Worm (Caenorhabditis elegans) whole organism, young adult: ENCODE data around the gene rpm-1.

Source experiments
- B0019.2 ChIP-seq: fragments of 200-800 bp; sonication (Bioruptor generic); conservative IDR thresholded peaks from 2 replicates; pipeline ENCODE4 v1.3.6; 2022; ENCODE audit warnings: missing genetic modification reagents, missing genetic modification characterization, missing compliant biosample characterization
- B0336.3 ChIP-seq: fragments of 200-800 bp; sonication (Bioruptor generic); IDR thresholded peaks from 2 replicates; pipeline ENCODE4 v1.3.6; 2022; ENCODE audit warnings: missing genetic modification characterization, missing compliant biosample characterization
- C06A6.2 ChIP-seq: fragments of 200-800 bp; sonication (Bioruptor generic); conservative IDR thresholded peaks from 2 replicates; pipeline ENCODE4 v1.3.6; 2022; ENCODE audit warnings: missing genetic modification characterization, missing compliant biosample characterization
- F23B12.7 ChIP-seq: sonication (generic microtip); optimal IDR thresholded peaks from 2 replicates; lab custom pipeline; 2017; ENCODE audit warnings: missing genetic modification characterization, mild to moderate bottlenecking, missing compliant biosample characterization, antibody characterized with exemption, moderate library complexity; ENCODE audit not compliant: insufficient read depth
- F55B11.4 ChIP-seq: sonication (generic microtip); optimal IDR thresholded peaks from 2 replicates; lab custom pipeline; 2016; ENCODE audit warnings: missing compliant biosample characterization, missing genetic modification characterization, borderline replicate concordance; ENCODE audit not compliant: insufficient read depth
- F57A8.1 ChIP-seq: fragments of 200-800 bp; sonication (Bioruptor generic); optimal IDR thresholded peaks from 2 replicates; lab custom pipeline; 2018; ENCODE audit warnings: mild to moderate bottlenecking, missing genetic modification characterization, moderate library complexity, missing compliant biosample characterization
- F57C9.4 ChIP-seq: sonication (generic microtip); optimal IDR thresholded peaks from 2 replicates; lab custom pipeline; 2017; ENCODE audit warnings: mild to moderate bottlenecking, missing genetic modification characterization, missing compliant biosample characterization
- K11D2.4 ChIP-seq: fragments of 200-800 bp; sonication (Bioruptor generic); IDR thresholded peaks from 2 replicates; pipeline ENCODE4 v1.3.6; 2022; ENCODE audit warnings: missing genetic modification reagents, missing genetic modification characterization, missing compliant biosample characterization
- T07F8.4 ChIP-seq: sonication (generic microtip); optimal IDR thresholded peaks from 2 replicates; lab custom pipeline; 2016; ENCODE audit warnings: mild to moderate bottlenecking, missing genetic modification characterization, moderate library complexity, missing compliant biosample characterization
- aptf-2 ChIP-seq: fragments of 200-800 bp; sonication (Bioruptor generic); conservative IDR thresholded peaks from 2 replicates; pipeline ENCODE4 v1.3.6; 2022; ENCODE audit warnings: missing genetic modification reagents, missing genetic modification characterization, missing compliant biosample characterization
- aptf-3 ChIP-seq: fragments of 200-800 bp; sonication (Bioruptor generic); IDR thresholded peaks from 2 replicates; pipeline ENCODE4 v1.3.6; 2022; ENCODE audit warnings: missing genetic modification characterization, missing compliant biosample characterization
- attf-6 ChIP-seq: fragments of 200-800 bp; sonication (Bioruptor generic); IDR thresholded peaks from 2 replicates; pipeline ENCODE4 v1.3.6; 2022; ENCODE audit warnings: missing genetic modification reagents, missing genetic modification characterization, missing compliant biosample characterization
- ccch-3 ChIP-seq: fragments of 200-800 bp; sonication (Bioruptor generic); optimal IDR thresholded peaks from 2 replicates; lab custom pipeline; 2018; ENCODE audit warnings: mild to moderate bottlenecking, missing genetic modification characterization, missing compliant biosample characterization
- cebp-1 ChIP-seq, 2 experiments: fragments of 200-800 bp in 1 of 2; sonication (Bioruptor generic) in 1 of 2; sonication (generic microtip) in 1 of 2; IDR thresholded peaks in 1 of 2; optimal IDR thresholded peaks in 1 of 2; 2 replicates each; pipeline versions ENCODE4 v1.3.6 to Lab custom; 2017 to 2022; ENCODE audit warnings: missing compliant biosample characterization in 2 of 2, missing genetic modification characterization in 2 of 2, mild to moderate bottlenecking in 1 of 2, missing genetic modification reagents in 1 of 2, moderate library complexity in 1 of 2
- ceh-40 ChIP-seq: fragments of 200-800 bp; sonication (Bioruptor generic); IDR thresholded peaks from 2 replicates; pipeline ENCODE4 v1.3.6; 2022; ENCODE audit warnings: missing genetic modification characterization, missing compliant biosample characterization
- ceh-79 ChIP-seq: sonication (generic microtip); optimal IDR thresholded peaks from 2 replicates; lab custom pipeline; 2017; ENCODE audit warnings: mild to moderate bottlenecking, missing genetic modification characterization, missing compliant biosample characterization
- ets-4 ChIP-seq: fragments of 200-800 bp; sonication (Bioruptor generic); optimal IDR thresholded peaks from 2 replicates; lab custom pipeline; 2018; ENCODE audit warnings: mild to moderate bottlenecking, missing genetic modification characterization, missing compliant biosample characterization
- hmg-1.2 ChIP-seq: fragments of 200-800 bp; sonication (Bioruptor generic); IDR thresholded peaks from 2 replicates; pipeline ENCODE4 v1.3.6; 2022; ENCODE audit warnings: missing genetic modification reagents, missing genetic modification characterization, missing compliant biosample characterization
- hmg-20 ChIP-seq: fragments of 200-800 bp; sonication (Bioruptor generic); IDR thresholded peaks from 2 replicates; pipeline ENCODE4 v1.3.6; 2022; ENCODE audit warnings: missing genetic modification reagents, missing genetic modification characterization, missing compliant biosample characterization
- let-526 ChIP-seq: fragments of 200-800 bp; sonication (Bioruptor generic); IDR thresholded peaks from 2 replicates; pipeline ENCODE4 v1.3.6; 2022; ENCODE audit warnings: missing genetic modification reagents, missing genetic modification characterization, missing compliant biosample characterization
- let-607 ChIP-seq, 2 experiments: fragments of 200-800 bp in 1 of 2; sonication (Bioruptor generic) in 1 of 2; sonication (generic microtip) in 1 of 2; optimal IDR thresholded peaks; 2 replicates each; lab custom pipeline; 2016 to 2018; ENCODE audit warnings: mild to moderate bottlenecking in 2 of 2, missing compliant biosample characterization in 2 of 2, missing genetic modification characterization in 2 of 2, moderate library complexity in 2 of 2, missing genotype in 1 of 2
- madf-8 ChIP-seq: fragments of 200-800 bp; sonication (Bioruptor generic); conservative IDR thresholded peaks from 2 replicates; pipeline ENCODE4 v1.3.6; 2022; ENCODE audit warnings: missing genetic modification reagents, missing genetic modification characterization, missing compliant biosample characterization
- mcd-1 ChIP-seq: fragments of 200-800 bp; sonication (Bioruptor generic); IDR thresholded peaks from 2 replicates; pipeline ENCODE4 v1.3.6; 2022; ENCODE audit warnings: missing genetic modification reagents, missing genetic modification characterization, missing compliant biosample characterization
- mes-4 ChIP-seq: sonication (generic microtip); optimal IDR thresholded peaks from 2 replicates; lab custom pipeline; 2016; ENCODE audit warnings: missing genotype, missing genetic modification characterization, missing compliant biosample characterization
- nhr-179 ChIP-seq: sonication (generic microtip); optimal IDR thresholded peaks from 2 replicates; lab custom pipeline; 2016; ENCODE audit warnings: mild to moderate bottlenecking, missing genetic modification characterization, missing compliant biosample characterization
- nhr-80 ChIP-seq: sonication (generic microtip); optimal IDR thresholded peaks from 2 replicates; lab custom pipeline; 2016; ENCODE audit warnings: missing genetic modification characterization, missing compliant biosample characterization
- nhr-90 ChIP-seq: sonication (generic microtip); optimal IDR thresholded peaks from 2 replicates; lab custom pipeline; 2016; ENCODE audit warnings: missing genotype, mild to moderate bottlenecking, missing genetic modification characterization, missing compliant biosample characterization
- rcor-1 ChIP-seq: fragments of 200-800 bp; sonication (Bioruptor generic); IDR thresholded peaks from 2 replicates; pipeline ENCODE4 v1.3.6; 2022; ENCODE audit warnings: missing genetic modification reagents, missing genetic modification characterization, missing compliant biosample characterization
- rec-8 ChIP-seq, 2 experiments: sonication (generic microtip); optimal IDR thresholded peaks; 2 replicates each; lab custom pipeline; 2016; ENCODE audit warnings: mild to moderate bottlenecking in 2 of 2, missing genetic modification characterization in 2 of 2, missing genetic modification reagents in 2 of 2, missing genotype in 2 of 2, missing biosample characterization in 1 of 2, missing compliant biosample characterization in 1 of 2, moderate library complexity in 1 of 2
- rpc-1 ChIP-seq, 2 experiments: fragments of 150-350 bp in 1 of 2; sonication (generic microtip) in 1 of 2; optimal IDR thresholded peaks; 2 replicates each; lab custom pipeline; 2014 to 2018; ENCODE audit warnings: missing biosample characterization in 1 of 2, missing genetic modification characterization in 1 of 2, missing genetic modification reagents in 1 of 2, missing genotype in 1 of 2
- sdz-38 ChIP-seq: sonication (generic microtip); optimal IDR thresholded peaks from 2 replicates; lab custom pipeline; 2016; ENCODE audit warnings: missing genotype, missing genetic modification characterization, missing compliant biosample characterization
- somi-1 ChIP-seq: fragments of 200-800 bp; sonication (Bioruptor generic); optimal IDR thresholded peaks from 2 replicates; lab custom pipeline; 2018; ENCODE audit warnings: mild to moderate bottlenecking, missing genetic modification characterization, missing compliant biosample characterization
- sptf-2 ChIP-seq: fragments of 200-800 bp; sonication (Bioruptor generic); optimal IDR thresholded peaks from 2 replicates; lab custom pipeline; 2018; ENCODE audit warnings: mild to moderate bottlenecking, missing genetic modification characterization, missing compliant biosample characterization
- xnd-1 ChIP-seq: sonication (generic microtip); optimal IDR thresholded peaks from 2 replicates; lab custom pipeline; 2016; ENCODE audit warnings: missing genotype, missing genetic modification reagents, missing genetic modification characterization, missing compliant biosample characterization
- zim-3 ChIP-seq: sonication (generic microtip); optimal IDR thresholded peaks from 2 replicates; lab custom pipeline; 2017; ENCODE audit warnings: mild to moderate bottlenecking, missing genetic modification characterization, moderate library complexity, missing compliant biosample characterization

Gene rpm-1

DNA sequence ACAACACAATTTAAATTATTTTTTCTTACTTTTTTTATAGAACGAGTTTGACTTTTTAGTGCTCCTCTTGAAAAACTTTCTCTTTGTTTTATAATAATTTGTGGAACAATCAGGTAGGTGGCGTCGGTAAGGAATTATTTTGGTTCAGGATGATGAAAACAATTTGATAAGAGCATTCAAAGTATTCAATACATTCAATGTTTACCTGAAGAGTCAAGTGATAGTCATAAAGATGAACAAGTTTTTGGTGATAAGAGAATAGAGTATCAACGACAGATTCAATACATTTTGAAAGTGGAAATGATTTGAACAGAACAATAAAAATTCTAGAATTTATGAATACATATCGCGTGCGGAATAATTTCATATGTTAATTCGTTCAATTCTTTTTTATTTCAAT lies 52.3 kb downstream of the rpm-1 start:
- TF ChIP-seq nhr-80 (tag; lab: Kevin White, UChicago) (peak; percentile 15), mcd-1 (GFP tag; lab: Robert Waterston, UW) (no peak)
- TF ChIP-seq, all 124 proteins: peak for 1

DNA sequence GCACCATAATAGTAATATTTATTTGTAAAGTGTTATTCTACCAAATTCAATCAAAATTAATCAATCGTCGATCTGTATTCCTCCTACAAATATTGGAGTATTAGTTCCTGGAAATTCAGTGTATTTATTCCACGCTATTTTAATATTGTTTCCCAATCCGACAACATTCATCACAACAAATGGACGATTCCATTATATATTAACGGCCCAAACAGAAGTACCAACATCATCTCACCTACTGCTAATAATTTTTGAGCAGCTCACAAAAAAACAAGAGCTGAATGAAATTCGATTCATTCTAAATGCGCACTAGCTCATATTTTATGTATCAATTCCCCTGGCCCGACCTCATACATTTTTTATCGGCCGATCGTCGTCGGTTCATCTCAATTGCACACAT lies 52.7 kb downstream of the rpm-1 start:
- TF ChIP-seq cebp-1 (GFP tag; IDR thresholded peaks at IDR 0.05; lab: Robert Waterston, UW), result no peak
- TF ChIP-seq cebp-1 (tag; optimal IDR thresholded peaks at IDR 0.05; lab: Kevin White, UChicago), result no peak

DNA sequence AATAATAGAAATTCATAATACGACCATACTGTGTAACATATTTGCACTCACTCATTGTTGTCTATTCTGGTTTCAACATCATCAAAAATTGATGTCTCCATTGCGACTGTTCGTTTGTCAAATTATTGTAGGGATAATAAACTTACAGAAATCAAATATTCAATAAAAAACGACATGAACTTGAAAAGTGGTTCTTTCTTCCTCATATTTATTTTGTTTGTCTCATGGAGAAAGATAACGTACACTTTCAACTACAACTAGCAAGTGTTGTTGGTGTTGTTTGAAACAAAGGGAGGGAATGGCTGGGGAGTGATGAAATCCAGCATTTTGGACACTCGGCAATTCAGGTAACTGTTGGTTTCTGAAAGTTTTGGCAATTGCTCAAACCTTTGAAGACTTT lies 53.8 kb downstream of the rpm-1 start, which contains the start of gene B0507.9:
TSS of gene B0507.9 (minus strand) at position 101 of the 400 bp plus-strand sequence.
- TF ChIP-seq nhr-90 (tag; lab: Kevin White, UChicago) (no peak), ccch-3 (GFP tag; lab: Kevin White, UChicago) (no peak), sdz-38 (tag; lab: Kevin White, UChicago) (no peak), B0336.3 (GFP tag; lab: Robert Waterston, UW) (no peak), let-526 (GFP tag; lab: Robert Waterston, UW) (no peak), nhr-179 (no peak), K11D2.4 (GFP tag; lab: Robert Waterston, UW) (no peak), xnd-1 (tag; lab: Kevin White, UChicago) (no peak), ceh-40 (no peak), ceh-79 (tag; lab: Kevin White, UChicago) (no peak), hmg-20 (no peak), aptf-3 (GFP tag; lab: Robert Waterston, UW) (no peak), F57A8.1 (GFP tag; lab: Kevin White, UChicago) (no peak), F55B11.4 (no peak), hmg-1.2 (GFP tag; lab: Robert Waterston, UW) (no peak), somi-1 (GFP tag; lab: Kevin White, UChicago) (no peak)

DNA sequence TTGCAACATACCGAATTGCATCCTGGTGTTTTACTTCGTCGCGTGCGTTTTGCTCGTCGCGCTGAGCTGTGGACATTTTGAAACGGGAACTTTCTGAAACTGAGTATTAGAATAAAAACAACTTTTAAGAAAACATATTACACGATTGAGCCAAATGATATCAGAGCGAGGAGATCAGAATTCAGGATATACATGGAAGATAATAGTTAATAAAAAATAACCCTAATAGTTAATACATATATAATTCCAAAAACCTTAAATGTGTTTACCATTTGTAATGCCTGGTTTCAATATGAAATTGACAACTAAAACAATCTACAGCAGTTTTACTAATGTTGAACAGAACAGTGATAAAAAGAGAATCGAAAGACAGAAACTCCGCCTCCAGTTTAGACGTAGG lies 56.9 kb downstream of the rpm-1 start, which contains the start of gene B0507.8:
TSS of gene B0507.8 (minus strand) at position 101 of the 400 bp plus-strand sequence.
- TF ChIP-seq mes-4 (tag; lab: Kevin White, UChicago) (no peak), rcor-1 (GFP tag; lab: Robert Waterston, UW) (no peak), T07F8.4 (no peak), B0019.2 (no peak), C06A6.2 (no peak), rpc-1 (optimal IDR thresholded peaks at IDR 0.05; lab: Kevin White, UChicago) (no peak), rpc-1 (tag; optimal IDR thresholded peaks at IDR 0.05; lab: Kevin White, UChicago) (no peak)
- TF ChIP-seq, all 124 proteins: peak for 0

DNA sequence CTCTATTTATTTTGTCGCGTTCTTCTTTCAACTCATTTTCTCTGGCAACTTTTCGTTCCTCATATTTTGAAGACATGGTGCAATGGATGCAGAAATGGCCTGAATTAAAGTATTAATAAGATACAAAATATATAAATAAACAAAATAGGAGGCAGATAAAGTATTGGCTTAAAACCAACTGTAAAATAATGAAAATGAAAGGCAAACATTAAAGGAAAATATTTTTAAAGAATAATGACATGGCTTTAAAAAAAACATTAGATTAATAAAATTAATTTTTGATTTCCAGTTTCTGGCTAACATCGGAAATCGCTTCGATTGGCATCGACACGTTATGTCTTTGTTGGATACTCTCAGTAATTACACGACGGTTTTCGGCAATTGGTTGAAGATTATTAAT lies 59.3 kb downstream of the rpm-1 start, which contains the start of gene ddn-1:
TSS of gene ddn-1 (minus strand) at position 101 of the 400 bp plus-strand sequence.
- TF ChIP-seq ets-4 (GFP tag; lab: Kevin White, UChicago) (no peak), attf-6 (GFP tag; lab: Robert Waterston, UW) (no peak)

DNA sequence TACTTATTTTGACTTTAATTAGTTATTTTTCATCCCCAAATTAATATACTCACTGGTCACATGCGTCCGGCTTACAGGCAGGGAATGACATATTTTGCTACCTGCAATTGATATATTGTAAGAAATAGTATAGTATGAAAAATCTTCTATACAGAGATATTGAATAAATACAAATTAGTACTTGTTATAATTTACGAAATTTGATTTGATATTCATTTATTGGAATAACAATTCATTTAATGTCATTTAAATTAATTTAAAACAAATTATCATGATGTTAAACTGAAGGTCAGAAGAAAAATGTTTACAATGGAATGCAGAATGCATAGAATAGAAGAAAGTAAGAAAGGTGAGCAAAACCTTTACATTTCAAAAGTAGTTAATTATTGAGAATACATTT lies 61.1 kb downstream of the rpm-1 start, which contains the start of gene B0507.7:
TSS of gene B0507.7 (minus strand) at position 101 of the 400 bp plus-strand sequence.
- TF ChIP-seq zim-3 (tag; lab: Kevin White, UChicago) (no peak), aptf-3 (GFP tag; lab: Robert Waterston, UW) (no peak), rec-8 (tag; optimal IDR thresholded peaks at IDR 0.05; lab: Kevin White, UChicago) (no peak), aptf-2 (GFP tag; lab: Robert Waterston, UW) (no peak), F57C9.4 (tag; lab: Kevin White, UChicago) (no peak), let-607 (tag; optimal IDR thresholded peaks at IDR 0.05; lab: Kevin White, UChicago) (no peak), F23B12.7 (no peak), sptf-2 (GFP tag; lab: Kevin White, UChicago) (no peak), madf-8 (no peak)
